Worm (Caenorhabditis elegans) whole organism, L1 larva: ENCODE data around the gene fbxl-1.

Experiments used
- egl-27 ChIP-seq, 2 experiments: fragments of 150-350 bp in 1 of 2; sonication (generic microtip); optimal IDR thresholded peaks; 3 replicates each; lab custom pipeline; 2017 to 2018; ENCODE audit warnings: missing biosample characterization in 2 of 2, missing genetic modification characterization in 2 of 2, missing genetic modification reagents in 2 of 2
- nhr-47 ChIP-seq: sonication (generic microtip); optimal IDR thresholded peaks from 2 replicates; lab custom pipeline; 2016; ENCODE audit warnings: mild to moderate bottlenecking, missing genetic modification characterization, moderate library complexity, missing compliant biosample characterization
- nhr-84 ChIP-seq: sonication (generic microtip); optimal IDR thresholded peaks from 2 replicates; lab custom pipeline; 2017; ENCODE audit warnings: missing biosample characterization, missing genetic modification characterization
- pqm-1 ChIP-seq: sonication (generic microtip); optimal IDR thresholded peaks from 3 replicates; lab custom pipeline; 2017; ENCODE audit warnings: missing biosample characterization, missing genetic modification characterization

DNA sequence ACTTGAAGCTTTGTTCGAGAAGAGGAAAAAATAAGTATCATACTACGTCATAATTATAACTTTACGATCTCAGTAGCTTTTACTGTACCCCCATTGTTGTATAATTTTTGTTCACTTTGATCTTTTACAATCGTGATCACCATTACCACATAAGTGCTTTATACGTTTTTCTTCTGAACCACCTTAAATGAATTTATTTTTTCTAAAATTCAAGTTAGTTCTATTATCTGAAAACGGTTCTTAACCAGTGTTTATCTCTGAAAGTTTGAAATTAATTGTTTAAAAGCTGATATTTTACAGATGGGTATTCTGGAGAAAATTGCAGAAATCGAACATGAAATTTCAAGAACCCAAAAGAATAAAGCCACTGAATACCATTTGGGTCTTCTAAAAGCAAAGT lies 18.0 kb downstream of the fbxl-1 start, which contains the start of gene C02F5.3:
- TF ChIP-seq nhr-47 (tag; lab: Kevin White, UChicago), result no peak
- no peak for TF ChIP-seq pqm-1
- TF ChIP-seq nhr-84, result no peak
- TF ChIP-seq egl-27 (tag; optimal IDR thresholded peaks at IDR 0.05; lab: Kevin White, UChicago), result no peak
